Worm (Caenorhabditis elegans) whole organism, L4 larva: ENCODE data around the gene gegf-1.

Source experiments
- duxl-1 ChIP-seq: sonication (generic microtip); optimal IDR thresholded peaks from 2 replicates; lab custom pipeline; 2016; ENCODE audit warnings: mild to moderate bottlenecking, missing genetic modification characterization, moderate library complexity, missing compliant biosample characterization; ENCODE audit not compliant: poor library complexity
- fkh-10 ChIP-seq: fragments of 150-350 bp; optimal IDR thresholded peaks from 2 replicates; lab custom pipeline; 2014; ENCODE audit warnings: missing biosample characterization, missing genetic modification reagents, missing genetic modification characterization
- nhr-237 ChIP-seq: sonication (generic microtip); optimal IDR thresholded peaks from 2 replicates; lab custom pipeline; 2017; ENCODE audit warnings: missing biosample characterization, missing genetic modification characterization
- skn-1 ChIP-seq: fragments of 150-350 bp; optimal IDR thresholded peaks from 2 replicates; lab custom pipeline; 2014; ENCODE audit warnings: missing biosample characterization, missing genetic modification characterization

DNA sequence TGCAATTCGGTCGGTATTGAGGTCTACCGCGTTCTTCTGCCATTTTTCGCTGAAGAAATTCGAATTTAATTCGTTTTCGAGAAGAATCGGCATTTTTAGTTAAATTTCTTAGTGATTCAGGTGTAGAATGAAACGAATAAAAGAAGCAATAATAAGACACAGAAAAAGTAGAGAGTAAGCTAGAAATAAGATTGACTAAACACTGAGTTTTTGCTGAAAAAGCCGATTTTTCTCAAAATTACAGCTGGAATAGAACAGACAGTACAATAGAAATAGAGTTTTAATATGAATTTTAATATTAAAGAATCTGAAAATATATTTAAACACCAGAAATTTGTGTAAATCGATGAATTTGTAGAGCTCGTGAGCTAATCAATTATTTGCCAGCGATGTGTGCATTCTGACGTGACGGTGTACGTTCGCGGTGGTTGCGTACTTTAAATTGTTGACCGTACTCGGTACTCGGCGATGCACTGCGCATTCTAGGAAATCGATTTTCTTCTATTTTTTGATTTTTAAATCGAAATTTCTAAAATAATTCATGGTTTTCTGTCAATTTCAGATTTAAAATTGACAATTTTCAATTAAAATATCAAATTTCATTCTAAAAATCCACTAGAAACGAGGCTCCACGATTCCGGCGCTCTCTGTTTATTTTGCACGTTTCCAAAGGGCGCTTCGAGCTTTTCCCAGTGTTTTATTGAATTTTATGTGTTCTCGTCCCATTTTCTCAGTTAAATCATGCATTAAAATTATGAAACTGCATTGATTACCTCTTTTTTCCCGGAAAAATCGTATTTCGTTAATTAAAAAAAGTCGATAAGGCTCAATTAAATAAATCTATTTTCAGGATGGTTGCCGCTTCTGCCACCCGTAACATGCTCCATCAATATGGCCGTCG, 31.6 kb downstream of the gegf-1 start, which contains the start of the genes grld-1 and cox-6C:
- no peak for TF ChIP-seq nhr-237 (tag; lab: Kevin White, UChicago)
- no peak for TF ChIP-seq skn-1 (tag; lab: Kevin White, UChicago)
- peak; percentile 23 for TF ChIP-seq fkh-10 (GFP tag; lab: Kevin White, UChicago)
- TF ChIP-seq duxl-1 (tag; lab: Kevin White, UChicago): no peak
